Worm (Caenorhabditis elegans) whole organism, L1 larva: ENCODE results near the gene C49A9.1.

ENCODE experiments used
- ama-1 ChIP-seq: fragments of 150-350 bp; optimal IDR thresholded peaks from 2 replicates; lab custom pipeline; 2014
- mep-1 ChIP-seq: fragments of 150-350 bp; optimal IDR thresholded peaks from 2 replicates; lab custom pipeline; 2014; ENCODE audit warnings: missing biosample characterization, missing genetic modification characterization
- nhr-11 ChIP-seq: fragments of 150-350 bp; optimal IDR thresholded peaks from 2 replicates; lab custom pipeline; 2014; ENCODE audit warnings: missing biosample characterization, missing genetic modification characterization
- nhr-76 ChIP-seq: sonication (generic microtip); optimal IDR thresholded peaks from 2 replicates; lab custom pipeline; 2017; ENCODE audit warnings: missing biosample characterization, missing genetic modification characterization
- nhr-90 ChIP-seq: sonication (generic microtip); optimal IDR thresholded peaks from 2 replicates; lab custom pipeline; 2016; ENCODE audit warnings: mild to moderate bottlenecking, missing genetic modification characterization, missing compliant biosample characterization; ENCODE audit not compliant: poor library complexity
- rnt-1 ChIP-seq: sonication (generic microtip); optimal IDR thresholded peaks from 2 replicates; lab custom pipeline; 2016; ENCODE audit warnings: mild to moderate bottlenecking, missing genetic modification characterization, moderate library complexity, missing compliant biosample characterization
- snu-23 ChIP-seq: sonication (generic microtip); optimal IDR thresholded peaks from 2 replicates; lab custom pipeline; 2016; ENCODE audit warnings: missing genetic modification characterization, missing compliant biosample characterization
- unc-62 ChIP-seq: fragments of 150-350 bp; optimal IDR thresholded peaks from 2 replicates; lab custom pipeline; 2014; ENCODE audit warnings: missing biosample characterization, missing genetic modification reagents, missing genetic modification characterization

DNA sequence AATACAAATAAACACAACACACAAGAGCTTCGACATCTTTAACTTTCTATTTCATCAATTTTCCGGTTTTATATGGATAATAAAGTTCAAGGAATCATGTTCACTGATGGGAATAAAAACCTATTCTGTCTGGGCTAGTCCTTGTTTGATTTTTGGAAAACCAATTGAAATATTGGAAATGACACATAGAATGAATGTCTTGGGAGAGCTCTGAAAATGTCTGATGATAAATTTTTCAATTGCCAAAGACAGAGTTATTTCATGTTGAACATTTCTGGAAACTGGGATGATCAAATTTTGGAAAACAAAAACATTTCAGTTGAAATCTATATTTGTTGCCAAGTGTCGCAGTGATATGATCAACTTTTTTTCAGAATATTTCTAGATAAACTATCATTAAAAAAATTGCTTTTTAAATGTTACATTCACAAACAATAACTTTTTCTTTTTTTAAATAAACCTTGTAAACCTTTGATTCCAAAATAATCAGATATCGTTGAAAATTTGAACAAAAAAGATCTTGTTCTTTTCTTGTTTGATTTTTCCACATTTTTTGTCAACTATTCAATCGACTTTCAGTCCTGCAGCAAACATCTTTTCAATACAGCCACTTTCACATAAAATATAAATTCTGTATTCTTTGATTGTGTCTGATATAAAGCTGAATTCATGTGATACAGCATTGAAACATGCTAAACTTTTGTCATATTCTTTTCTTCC is 9.7 kb downstream of the C49A9.1 start, which contains the start of the genes F58F9.6 and F58F9.8:
- TF ChIP-seq unc-62 (GFP tag; lab: Kevin White, UChicago) (no peak), mep-1 (tag; lab: Kevin White, UChicago) (no peak), nhr-90 (no peak), nhr-11 (tag; lab: Kevin White, UChicago) (no peak), ama-1 (no peak), nhr-76 (tag; lab: Kevin White, UChicago) (no peak), snu-23 (GFP tag; lab: Kevin White, UChicago) (no peak), rnt-1 (tag; lab: Kevin White, UChicago) (no peak)
